Fruit fly (Drosophila melanogaster): ENCODE data around the gene Cnep1r2.

- TF ChIP-seq rn (GFP tag; IDR thresholded peaks at IDR 0.05) (no peak), fd96Ca (GFP tag; IDR thresholded peaks at IDR 0.05) (no peak), CG10348 (GFP tag; IDR thresholded peaks at IDR 0.05) (no peak), CG8159 (tag; optimal IDR thresholded peaks at IDR 0.05) (no peak), CG34367 (tag; optimal IDR thresholded peaks at IDR 0.05) (no peak), CG12605 (GFP tag; IDR thresholded peaks at IDR 0.05) (no peak), EcR (GFP tag; optimal IDR thresholded peaks at IDR 0.05) (no peak), Snoo (tag; optimal IDR thresholded peaks at IDR 0.05) (no peak), CG32121 (GFP tag; IDR thresholded peaks at IDR 0.05) (no peak), Pif1B (GFP tag; optimal IDR thresholded peaks at IDR 0.05) (no peak)
Observed at dm6 chr3L:10647158-10647557, 9.2 kb downstream of the Cnep1r2 start.

Measured in whole organism, pupa.